Worm (Caenorhabditis elegans) whole organism, L1 larva: Measurements from ENCODE around the gene gstk-1.

Experiments
- C16A3.4 ChIP-seq: fragments of 150-350 bp; optimal IDR thresholded peaks from 2 replicates; lab custom pipeline; 2014; ENCODE audit warnings: missing biosample characterization, missing genetic modification characterization
- C34B4.2 ChIP-seq: sonication (generic microtip); optimal IDR thresholded peaks from 2 replicates; lab custom pipeline; 2017; ENCODE audit warnings: mild to moderate bottlenecking, missing genetic modification characterization, missing compliant biosample characterization
- blmp-1 ChIP-seq: fragments of 150-350 bp; optimal IDR thresholded peaks from 2 replicates; lab custom pipeline; 2014; ENCODE audit warnings: missing biosample characterization, missing genetic modification characterization
- ceh-63 ChIP-seq: fragments of 200-800 bp; sonication (Bioruptor generic); optimal IDR thresholded peaks from 2 replicates; lab custom pipeline; 2018; ENCODE audit warnings: mild to moderate bottlenecking, missing genetic modification characterization, missing compliant biosample characterization
- ceh-82 ChIP-seq, 3 experiments: fragments of 150-350 bp in 1 of 3; sonication (generic microtip) in 2 of 3; optimal IDR thresholded peaks; 2 replicates each; lab custom pipeline; 2014 to 2017; ENCODE audit warnings: missing biosample characterization in 3 of 3, missing genetic modification characterization in 3 of 3
- ceh-88 ChIP-seq: fragments of 200-800 bp; sonication (Bioruptor generic); IDR thresholded peaks from 2 replicates; pipeline ENCODE4 v1.3.6; 2022; ENCODE audit warnings: missing genetic modification characterization, missing compliant biosample characterization
- dsc-1 ChIP-seq: sonication (generic microtip); optimal IDR thresholded peaks from 2 replicates; lab custom pipeline; 2016; ENCODE audit warnings: mild to moderate bottlenecking, missing genetic modification characterization, missing compliant biosample characterization
- efl-1 ChIP-seq, 4 experiments: fragments of 150-350 bp; optimal IDR thresholded peaks in 3 of 4; peaks in 1 of 4; 1 replicate in 1 of 4; 2 replicates in 3 of 4; lab custom pipeline; 2014; ENCODE audit warnings: missing biosample characterization in 2 of 4, missing genetic modification characterization in 2 of 4, missing genetic modification reagents in 2 of 4
- efl-3 ChIP-seq: fragments of 200-800 bp; sonication (Bioruptor generic); optimal IDR thresholded peaks from 2 replicates; lab custom pipeline; 2018; ENCODE audit warnings: mild to moderate bottlenecking, missing genetic modification characterization, missing compliant biosample characterization
- egl-13 ChIP-seq: sonication (generic microtip); optimal IDR thresholded peaks from 2 replicates; lab custom pipeline; 2016; ENCODE audit warnings: missing genotype, missing genetic modification reagents, missing genetic modification characterization, missing compliant biosample characterization
- elt-2 ChIP-seq: sonication (generic microtip); optimal IDR thresholded peaks from 2 replicates; lab custom pipeline; 2016; ENCODE audit warnings: missing genetic modification characterization, mild to moderate bottlenecking, inconsistent platforms, missing compliant biosample characterization, missing genetic modification reagents
- elt-3 ChIP-seq, 6 experiments: fragments of 150-350 bp in 1 of 6; sonication (generic microtip); optimal IDR thresholded peaks; 2 replicates each; lab custom pipeline; 2017 to 2018; ENCODE audit warnings: missing biosample characterization in 6 of 6, missing genetic modification characterization in 6 of 6, inconsistent platforms in 1 of 6
- ets-5 ChIP-seq: fragments of 200-800 bp; sonication (Bioruptor generic); IDR thresholded peaks from 2 replicates; pipeline ENCODE4 v1.3.6; 2022; ENCODE audit warnings: missing genetic modification characterization, missing compliant biosample characterization
- fkh-10 ChIP-seq: sonication (generic microtip); optimal IDR thresholded peaks from 2 replicates; lab custom pipeline; 2017; ENCODE audit warnings: missing biosample characterization, missing genetic modification reagents, missing genetic modification characterization
- fkh-8 ChIP-seq: sonication (generic microtip); optimal IDR thresholded peaks from 2 replicates; lab custom pipeline; 2016; ENCODE audit warnings: mild to moderate bottlenecking, missing genetic modification characterization, missing compliant biosample characterization
- grh-1 ChIP-seq: fragments of 200-800 bp; sonication (Bioruptor generic); IDR thresholded peaks from 2 replicates; pipeline ENCODE4 v1.3.6; 2022; ENCODE audit warnings: missing genetic modification reagents, missing genetic modification characterization, missing compliant biosample characterization
- hpl-2 ChIP-seq: fragments of 150-350 bp; optimal IDR thresholded peaks from 2 replicates; lab custom pipeline; 2014; ENCODE audit warnings: missing biosample characterization, missing genetic modification reagents, missing genetic modification characterization
- irx-1 ChIP-seq: sonication (generic microtip); optimal IDR thresholded peaks from 2 replicates; lab custom pipeline; 2016; ENCODE audit warnings: missing genetic modification characterization, missing compliant biosample characterization
- lin-13 ChIP-seq: fragments of 150-350 bp; optimal IDR thresholded peaks from 2 replicates; lab custom pipeline; 2014; ENCODE audit warnings: missing biosample characterization, missing genetic modification reagents, missing genetic modification characterization
- nhr-12 ChIP-seq: sonication (generic microtip); optimal IDR thresholded peaks from 2 replicates; lab custom pipeline; 2017; ENCODE audit warnings: missing biosample characterization, missing genetic modification characterization
- nhr-28 ChIP-seq: fragments of 150-350 bp; optimal IDR thresholded peaks from 2 replicates; lab custom pipeline; 2014; ENCODE audit warnings: missing biosample characterization, missing genetic modification characterization
- nhr-47 ChIP-seq: sonication (generic microtip); optimal IDR thresholded peaks from 2 replicates; lab custom pipeline; 2016; ENCODE audit warnings: mild to moderate bottlenecking, missing genetic modification characterization, moderate library complexity, missing compliant biosample characterization
- nhr-76 ChIP-seq: sonication (generic microtip); optimal IDR thresholded peaks from 2 replicates; lab custom pipeline; 2017; ENCODE audit warnings: missing biosample characterization, missing genetic modification characterization
- nhr-85 ChIP-seq: sonication (generic microtip); peaks from one replicate; lab custom pipeline; 2016; ENCODE audit warnings: missing genetic modification characterization, inconsistent platforms, missing compliant biosample characterization
- pag-3 ChIP-seq: sonication (generic microtip); optimal IDR thresholded peaks from 2 replicates; lab custom pipeline; 2017; ENCODE audit warnings: missing genetic modification characterization, mild to moderate bottlenecking, missing compliant biosample characterization, antibody characterized with exemption, borderline replicate concordance; ENCODE audit not compliant: insufficient read depth
- pqm-1 ChIP-seq: sonication (generic microtip); optimal IDR thresholded peaks from 3 replicates; lab custom pipeline; 2017; ENCODE audit warnings: missing biosample characterization, missing genetic modification characterization
- sptf-1 ChIP-seq: fragments of 150-350 bp; optimal IDR thresholded peaks from 2 replicates; lab custom pipeline; 2014; ENCODE audit warnings: missing biosample characterization, missing genetic modification characterization
- sup-37 ChIP-seq: fragments of 200-800 bp; sonication (Bioruptor generic); optimal IDR thresholded peaks from 2 replicates; lab custom pipeline; 2018; ENCODE audit warnings: mild to moderate bottlenecking, missing genetic modification characterization, missing compliant biosample characterization
- unc-30 ChIP-seq: sonication (generic microtip); optimal IDR thresholded peaks from 2 replicates; lab custom pipeline; 2017; ENCODE audit warnings: missing biosample characterization, missing genetic modification characterization
- unc-98 ChIP-seq: fragments of 200-800 bp; sonication (Bioruptor generic); IDR thresholded peaks from 2 replicates; pipeline ENCODE4 v1.3.6; 2022; ENCODE audit warnings: missing genetic modification characterization, missing compliant biosample characterization
- xbp-1 ChIP-seq: sonication (generic microtip); optimal IDR thresholded peaks from 2 replicates; lab custom pipeline; 2016; ENCODE audit warnings: missing genetic modification characterization, missing compliant biosample characterization
- zag-1 ChIP-seq: fragments of 150-350 bp; optimal IDR thresholded peaks from 2 replicates; lab custom pipeline; 2014; ENCODE audit warnings: missing biosample characterization, missing genetic modification characterization

The gstk-1 gene

DNA sequence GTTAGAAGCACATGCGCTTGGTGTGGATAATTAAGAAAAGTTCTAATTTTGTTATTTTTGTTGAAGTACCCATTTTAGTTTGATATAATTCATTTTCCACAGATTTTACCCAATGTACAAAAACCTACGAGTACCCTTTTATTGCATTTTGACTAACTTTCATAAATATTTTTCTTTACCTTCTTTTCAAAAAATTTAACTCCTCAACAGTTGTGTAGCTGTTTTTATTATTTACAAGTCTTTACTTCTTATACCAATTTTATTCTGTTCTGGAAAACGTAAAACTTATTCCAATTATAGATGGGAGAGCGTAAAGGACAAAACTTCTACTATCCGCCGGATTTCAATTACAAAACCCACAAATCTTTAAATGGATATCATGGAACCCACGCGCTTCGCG is 7.3 kb upstream of the gstk-1 start, which contains the start of gene ZK1307.9:
Gene ZK1307.9, plus strand, starts transcription at position 301 of the 400 bp plus-strand sequence.
- TF ChIP-seq ets-5 (no peak), nhr-47 (tag; lab: Kevin White, UChicago) (no peak), dsc-1 (tag; lab: Kevin White, UChicago) (no peak), nhr-76 (tag; lab: Kevin White, UChicago) (no peak)

DNA sequence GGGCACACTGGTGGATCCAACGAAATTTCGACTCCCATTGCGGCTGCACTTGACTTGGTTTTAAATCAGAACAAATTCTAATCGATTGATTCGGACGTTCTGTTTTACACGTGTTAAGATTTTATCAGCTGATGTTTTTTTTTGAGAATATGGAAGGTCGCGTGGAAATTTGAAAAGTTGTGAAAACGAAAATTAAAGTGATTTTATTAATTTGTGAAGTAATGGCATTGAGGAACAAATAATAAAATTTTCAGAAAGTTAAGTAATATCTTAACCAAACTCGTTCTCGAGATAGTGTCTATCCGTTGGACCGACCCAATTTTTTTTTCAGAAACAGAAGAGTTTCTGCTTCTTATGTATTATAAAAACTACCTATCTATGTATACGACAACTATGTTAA is 4.8 kb upstream of the gstk-1 start, which contains the start of gene ZK1307.4:
Gene ZK1307.4, minus strand, starts transcription at position 101 of the 400 bp plus-strand sequence.
- TF ChIP-seq egl-13, result no peak
- no peak for TF ChIP-seq nhr-12
- no peak for TF ChIP-seq hpl-2 (GFP tag; lab: Kevin White, UChicago)
- TF ChIP-seq grh-1 (GFP tag; lab: Robert Waterston, UW), result no peak
- no peak for TF ChIP-seq pqm-1 (tag; lab: Kevin White, UChicago)
- TF ChIP-seq xbp-1 (tag; lab: Kevin White, UChicago), result no peak
- no peak for TF ChIP-seq fkh-8 (tag; lab: Kevin White, UChicago)
- TF ChIP-seq fkh-10 (GFP tag; lab: Kevin White, UChicago), result no peak
- TF ChIP-seq efl-3 (GFP tag; lab: Kevin White, UChicago), result no peak
- TF ChIP-seq C34B4.2 (tag; lab: Kevin White, UChicago), result no peak
- TF ChIP-seq unc-30 (tag; lab: Kevin White, UChicago), result no peak
- no peak for TF ChIP-seq unc-98 (GFP tag; lab: Robert Waterston, UW)
- no peak for TF ChIP-seq C16A3.4 (tag; lab: Kevin White, UChicago)
- no peak for TF ChIP-seq pag-3

DNA sequence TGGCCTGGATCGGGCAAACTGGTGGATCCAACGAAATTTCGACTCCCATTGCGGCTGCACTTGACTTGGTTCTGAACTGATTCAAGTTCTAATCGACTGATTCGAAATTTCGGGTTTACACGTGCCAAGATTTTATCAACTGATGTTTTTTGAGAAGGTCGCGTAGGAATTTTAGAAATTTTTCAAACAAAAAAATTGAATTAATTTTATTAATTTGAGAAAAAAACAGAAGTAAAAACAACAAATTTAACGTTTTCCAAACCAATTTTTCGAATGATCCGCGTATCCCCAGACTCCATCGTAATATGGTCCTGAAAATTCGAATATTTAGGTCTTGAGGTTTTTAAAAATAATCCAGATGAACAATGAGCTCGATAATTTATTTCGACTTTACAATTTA is 3.6 kb upstream of the gstk-1 start, which contains the start of gene ZK1307.3:
Gene ZK1307.3, minus strand, starts transcription at position 101 of the 400 bp plus-strand sequence.
- TF ChIP-seq elt-3 (tag; optimal IDR thresholded peaks at IDR 0.05; lab: Kevin White, UChicago) (no peak), fkh-8 (tag; lab: Kevin White, UChicago) (no peak), ceh-82 (tag; optimal IDR thresholded peaks at IDR 0.05; lab: Kevin White, UChicago) (no peak), ceh-63 (GFP tag; lab: Kevin White, UChicago) (no peak), zag-1 (no peak), nhr-76 (tag; lab: Kevin White, UChicago) (no peak), unc-30 (tag; lab: Kevin White, UChicago) (no peak), sptf-1 (tag; lab: Kevin White, UChicago) (no peak)

DNA sequence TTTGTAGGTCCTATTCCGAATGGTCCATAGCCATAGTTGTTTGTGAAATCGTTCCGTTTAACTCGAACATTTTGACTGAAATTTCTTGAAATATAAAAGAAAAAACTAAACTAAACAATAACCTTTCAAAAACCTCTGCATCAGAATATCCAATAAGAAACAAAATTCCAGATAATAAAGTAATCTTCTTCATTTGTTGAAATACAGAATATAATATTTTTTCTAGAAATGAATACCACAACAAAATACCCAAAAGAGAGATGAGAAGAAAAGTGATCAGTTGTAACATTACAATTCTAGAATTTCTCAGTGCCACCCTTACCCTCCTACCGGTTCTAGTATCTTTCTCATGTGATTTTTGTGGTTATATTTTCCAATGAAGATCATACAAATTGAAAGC is 2.8 kb upstream of the gstk-1 start, which contains the start of gene ZK1307.2:
Gene ZK1307.2, minus strand, starts transcription at position 274 of the 400 bp plus-strand sequence.
- no peak for TF ChIP-seq sptf-1 (tag; lab: Kevin White, UChicago)
- no peak for TF ChIP-seq sup-37 (GFP tag; lab: Kevin White, UChicago)
- TF ChIP-seq ceh-88, result no peak
- TF ChIP-seq nhr-85 (tag; lab: Kevin White, UChicago), result no peak
- TF ChIP-seq nhr-28 (tag; lab: Kevin White, UChicago), result no peak
- TF ChIP-seq lin-13, result no peak

ce11 chrII:9655530-9656139 is 870 bp upstream of the gstk-1 start, which contains the start of gene ZK1307.1:
ZK1307.1 (minus strand) TSS chrII:9655580.
- TF ChIP-seq blmp-1 (tag; lab: Kevin White, UChicago) (peak; percentile 23), elt-2 (tag; lab: Kevin White, UChicago) (peak; percentile 32), irx-1 (no peak)

DNA sequence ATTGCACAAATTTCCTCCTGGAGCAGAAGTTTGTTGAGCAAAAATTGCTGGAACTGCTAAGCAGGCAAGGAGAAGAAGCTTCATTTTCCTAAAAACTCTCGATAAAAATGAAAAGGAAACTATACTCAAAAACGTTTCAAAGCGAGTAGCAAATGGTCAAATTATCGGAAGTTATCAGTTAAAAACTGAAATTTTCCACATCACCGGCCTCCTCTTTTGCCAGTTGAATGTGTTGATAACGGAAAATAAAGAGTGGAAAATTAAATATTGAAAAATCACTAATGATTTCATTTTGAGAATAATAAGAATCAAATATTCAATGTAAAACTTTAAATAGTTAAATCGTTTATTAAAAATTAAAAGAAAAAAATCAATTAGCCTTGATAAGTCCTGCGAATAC is 2.4 kb downstream of the gstk-1 start, which contains the start of gene ZK1320.2:
Gene ZK1320.2, minus strand, starts transcription at position 88 of the 400 bp plus-strand sequence.
- TF ChIP-seq elt-2 (tag; lab: Kevin White, UChicago) (peak; percentile 26), efl-1 (optimal IDR thresholded peaks at IDR 0.05; lab: Kevin White, UChicago) (no peak), efl-1 (GFP tag; optimal IDR thresholded peaks at IDR 0.05 in 1 of 2; lab: Kevin White, UChicago) (no peak)
